Worm (Caenorhabditis elegans) whole organism, late embryonic: ENCODE measurements around the gene Y39E4B.13.

Source experiments
- eyg-1 ChIP-seq: sonication (generic microtip); optimal IDR thresholded peaks from 2 replicates; lab custom pipeline; 2016; ENCODE audit warnings: missing genotype, missing genetic modification characterization, missing compliant biosample characterization
- pha-4 ChIP-seq: fragments of 150-350 bp; optimal IDR thresholded peaks from 2 replicates; lab custom pipeline; 2018; ENCODE audit warnings: missing biosample characterization, missing genetic modification reagents, missing genetic modification characterization

ce11 chrIII:13059335-13059734 is 31.6 kb upstream of the Y39E4B.13 start:
- TF ChIP-seq pha-4 (tag; lab: Kevin White, UChicago) (no peak), eyg-1 (tag; lab: Kevin White, UChicago) (no peak)
